Worm (Caenorhabditis elegans) whole organism, young adult: Measurements from ENCODE around the gene C44H4.8.

Experiments
- ets-4 ChIP-seq: fragments of 200-800 bp; sonication (Bioruptor generic); optimal IDR thresholded peaks from 2 replicates; lab custom pipeline; 2018; ENCODE audit warnings: mild to moderate bottlenecking, missing genetic modification characterization, missing compliant biosample characterization
- nfyb-1 ChIP-seq: fragments of 200-800 bp; sonication (Bioruptor generic); IDR thresholded peaks from 2 replicates; pipeline ENCODE4 v1.3.6; 2022; ENCODE audit warnings: missing genetic modification reagents, missing genetic modification characterization, missing compliant biosample characterization

DNA sequence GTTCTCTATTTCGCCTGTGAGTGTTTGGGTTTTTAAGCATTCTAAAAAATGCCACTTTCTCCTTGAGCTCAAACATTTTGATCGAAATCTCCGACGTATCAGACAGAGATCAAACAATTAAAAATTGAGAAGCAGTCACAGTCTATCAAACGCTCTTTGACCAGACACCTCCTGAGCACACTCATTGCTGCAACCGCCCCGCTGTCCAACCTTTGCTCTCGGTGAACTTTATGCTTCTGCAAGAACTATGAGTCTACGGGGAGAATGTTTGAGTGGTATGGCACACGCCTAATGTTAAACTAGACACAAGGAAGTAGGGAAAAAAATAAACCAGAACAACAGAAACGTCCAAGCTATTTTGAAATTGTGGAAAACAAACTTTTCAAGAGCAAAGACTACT is 29.7 kb upstream of the C44H4.8 start:
- TF ChIP-seq nfyb-1 (GFP tag; lab: Robert Waterston, UW) (no peak), ets-4 (GFP tag; lab: Kevin White, UChicago) (no peak)
